Worm (Caenorhabditis elegans) whole organism, L4 larva: ENCODE results near the gene cest-2.3.
"Not testable (repeated sequence)": the region's sequence is repeated elsewhere in the genome, so short reads cannot be mapped to it uniquely, and the experiment has no call there.

Source experiments
- F49E8.2 ChIP-seq: sonication (generic microtip); optimal IDR thresholded peaks from 2 replicates; lab custom pipeline; 2016; ENCODE audit warnings: missing compliant biosample characterization, mild to moderate bottlenecking, missing genetic modification characterization, borderline replicate concordance
- T20F7.1 ChIP-seq: fragments of 200-800 bp; sonication (Bioruptor generic); optimal IDR thresholded peaks from 2 replicates; lab custom pipeline; 2018; ENCODE audit warnings: mild to moderate bottlenecking, missing genetic modification characterization, missing compliant biosample characterization
- T26A8.4 ChIP-seq: fragments of 200-800 bp; sonication (Bioruptor generic); IDR thresholded peaks from 2 replicates; pipeline ENCODE4 v1.3.6; 2022; ENCODE audit warnings: missing genetic modification characterization, missing compliant biosample characterization
- ZK337.2 ChIP-seq: fragments of 200-800 bp; sonication (Bioruptor generic); IDR thresholded peaks from 2 replicates; pipeline ENCODE4 v1.3.6; 2022; ENCODE audit warnings: missing genetic modification reagents, missing genetic modification characterization, missing compliant biosample characterization
- ZK546.5 ChIP-seq, 2 experiments: sonication (generic microtip); optimal IDR thresholded peaks; 2 replicates each; lab custom pipeline; 2017; ENCODE audit warnings: missing biosample characterization in 2 of 2, missing genetic modification characterization in 2 of 2
- arid-1 ChIP-seq: fragments of 200-800 bp; sonication (Bioruptor generic); conservative IDR thresholded peaks from 2 replicates; pipeline ENCODE4 v1.3.6; 2022; ENCODE audit warnings: missing genetic modification reagents, missing genetic modification characterization, missing compliant biosample characterization
- ceh-20 ChIP-seq: fragments of 200-800 bp; sonication (Bioruptor generic); IDR thresholded peaks from 2 replicates; pipeline ENCODE4 v1.3.6; 2022; ENCODE audit warnings: missing genetic modification reagents, missing genetic modification characterization, missing compliant biosample characterization
- ceh-28 ChIP-seq: fragments of 150-350 bp; optimal IDR thresholded peaks from 2 replicates; lab custom pipeline; 2014; ENCODE audit warnings: missing biosample characterization, missing genetic modification reagents, missing genetic modification characterization
- daf-16 ChIP-seq, 3 experiments: sonication (generic microtip); optimal IDR thresholded peaks; 2 replicates each; lab custom pipeline; 2016 to 2017; ENCODE audit warnings: missing genetic modification characterization in 3 of 3, missing genetic modification reagents in 3 of 3, mild to moderate bottlenecking in 2 of 3, missing compliant biosample characterization in 2 of 3, missing biosample characterization in 1 of 3, moderate library complexity in 1 of 3
- daf-8 ChIP-seq: fragments of 200-800 bp; sonication (Bioruptor generic); IDR thresholded peaks from 2 replicates; pipeline ENCODE4 v1.3.6; 2022; ENCODE audit warnings: missing genetic modification characterization, missing compliant biosample characterization
- dmd-6 ChIP-seq: fragments of 200-800 bp; sonication (Bioruptor generic); IDR thresholded peaks from 2 replicates; pipeline ENCODE4 v1.3.6; 2022; ENCODE audit warnings: missing genetic modification reagents, missing genetic modification characterization, missing compliant biosample characterization
- dpl-1 ChIP-seq: fragments of 150-350 bp; optimal IDR thresholded peaks from 2 replicates; lab custom pipeline; 2014; ENCODE audit warnings: missing biosample characterization, missing genetic modification reagents, missing genetic modification characterization
- duxl-1 ChIP-seq: sonication (generic microtip); optimal IDR thresholded peaks from 2 replicates; lab custom pipeline; 2016; ENCODE audit warnings: mild to moderate bottlenecking, missing genetic modification characterization, moderate library complexity, missing compliant biosample characterization; ENCODE audit not compliant: poor library complexity
- fkh-10 ChIP-seq: fragments of 150-350 bp; optimal IDR thresholded peaks from 2 replicates; lab custom pipeline; 2014; ENCODE audit warnings: missing biosample characterization, missing genetic modification reagents, missing genetic modification characterization
- fos-1 ChIP-seq: fragments of 150-350 bp; optimal IDR thresholded peaks from 2 replicates; lab custom pipeline; 2014; ENCODE audit warnings: missing biosample characterization, missing genetic modification characterization
- hif-1 ChIP-seq, 2 experiments: sonication (generic microtip); optimal IDR thresholded peaks; 2 replicates each; lab custom pipeline; 2016 to 2017; ENCODE audit warnings: missing compliant biosample characterization in 2 of 2, missing genetic modification characterization in 2 of 2, missing genetic modification reagents in 2 of 2, missing genotype in 2 of 2, mild to moderate bottlenecking in 1 of 2
- lin-1 ChIP-seq: fragments of 200-800 bp; sonication (Bioruptor generic); IDR thresholded peaks from 2 replicates; pipeline ENCODE4 v1.3.6; 2022; ENCODE audit warnings: missing genetic modification reagents, missing genetic modification characterization, missing compliant biosample characterization
- lin-13 ChIP-seq: fragments of 150-350 bp; optimal IDR thresholded peaks from 2 replicates; lab custom pipeline; 2014; ENCODE audit warnings: missing biosample characterization, missing genetic modification reagents, missing genetic modification characterization
- lin-15B ChIP-seq: fragments of 150-350 bp; sonication (generic microtip); optimal IDR thresholded peaks from 3 replicates; lab custom pipeline; 2014; ENCODE audit warnings: missing biosample characterization, missing genetic modification characterization
- lin-38 ChIP-seq: fragments of 200-800 bp; sonication (Bioruptor generic); IDR thresholded peaks from 2 replicates; pipeline ENCODE4 v1.3.6; 2022; ENCODE audit warnings: missing genetic modification reagents, missing genetic modification characterization, missing compliant biosample characterization
- lir-3 ChIP-seq: sonication (generic microtip); optimal IDR thresholded peaks from 2 replicates; lab custom pipeline; 2016; ENCODE audit warnings: mild to moderate bottlenecking, missing genetic modification characterization, missing compliant biosample characterization
- mdl-1 ChIP-seq, 2 experiments: fragments of 150-350 bp in 1 of 2; sonication (generic microtip) in 1 of 2; optimal IDR thresholded peaks; 2 replicates each; lab custom pipeline; 2014 to 2017; ENCODE audit warnings: missing biosample characterization in 2 of 2, missing genetic modification characterization in 2 of 2
- mxl-2 ChIP-seq: fragments of 200-800 bp; sonication (Bioruptor generic); conservative IDR thresholded peaks from 2 replicates; pipeline ENCODE4 v1.3.6; 2022; ENCODE audit warnings: missing genetic modification reagents, missing genetic modification characterization, missing compliant biosample characterization
- mxl-3 ChIP-seq: fragments of 200-800 bp; sonication (Bioruptor generic); optimal IDR thresholded peaks from 2 replicates; lab custom pipeline; 2018; ENCODE audit warnings: mild to moderate bottlenecking, missing genetic modification characterization, missing compliant biosample characterization
- nhr-102 ChIP-seq: sonication (generic microtip); optimal IDR thresholded peaks from 2 replicates; lab custom pipeline; 2016; ENCODE audit warnings: mild to moderate bottlenecking, missing genetic modification characterization, moderate library complexity, missing compliant biosample characterization
- nhr-111 ChIP-seq: fragments of 200-800 bp; sonication (Bioruptor generic); optimal IDR thresholded peaks from 2 replicates; lab custom pipeline; 2018; ENCODE audit warnings: mild to moderate bottlenecking, missing genetic modification characterization, missing compliant biosample characterization
- nhr-28 ChIP-seq: fragments of 150-350 bp; optimal IDR thresholded peaks from 2 replicates; lab custom pipeline; 2014; ENCODE audit warnings: missing biosample characterization, missing genetic modification characterization
- nhr-42 ChIP-seq: fragments of 200-800 bp; sonication (Bioruptor generic); IDR thresholded peaks from 2 replicates; pipeline ENCODE4 v1.3.6; 2022; ENCODE audit warnings: missing genetic modification characterization, missing compliant biosample characterization
- nhr-48 ChIP-seq: sonication (generic microtip); optimal IDR thresholded peaks from 2 replicates; lab custom pipeline; 2016; ENCODE audit warnings: mild to moderate bottlenecking, missing genetic modification characterization, missing compliant biosample characterization
- nhr-6 ChIP-seq: fragments of 150-350 bp; optimal IDR thresholded peaks from 2 replicates; lab custom pipeline; 2014; ENCODE audit warnings: missing biosample characterization, missing genetic modification characterization
- nhr-76 ChIP-seq: fragments of 150-350 bp; optimal IDR thresholded peaks from 2 replicates; lab custom pipeline; 2014; ENCODE audit warnings: missing biosample characterization, missing genetic modification characterization
- nhr-77 ChIP-seq: fragments of 150-350 bp; optimal IDR thresholded peaks from 2 replicates; lab custom pipeline; 2014; ENCODE audit warnings: missing biosample characterization, missing genetic modification characterization
- pha-4 ChIP-seq, 2 experiments: fragments of 150-350 bp in 1 of 2; fragments of 200-800 bp in 1 of 2; sonication (Bioruptor generic) in 1 of 2; IDR thresholded peaks in 1 of 2; optimal IDR thresholded peaks in 1 of 2; 2 replicates each; pipeline versions ENCODE4 v1.3.6 to Lab custom; 2014 to 2022; ENCODE audit warnings: missing genetic modification characterization in 2 of 2, missing genetic modification reagents in 2 of 2, missing biosample characterization in 1 of 2, missing compliant biosample characterization in 1 of 2
- php-3 ChIP-seq: fragments of 200-800 bp; sonication (Bioruptor generic); IDR thresholded peaks from 2 replicates; pipeline ENCODE4 v1.3.6; 2022; ENCODE audit warnings: missing genetic modification reagents, missing genetic modification characterization, missing compliant biosample characterization
- pqm-1 ChIP-seq: sonication (generic microtip); optimal IDR thresholded peaks from 2 replicates; lab custom pipeline; 2017; ENCODE audit warnings: missing biosample characterization, missing genetic modification characterization
- set-16 ChIP-seq: fragments of 200-800 bp; sonication (Bioruptor generic); IDR thresholded peaks from 2 replicates; pipeline ENCODE4 v1.3.6; 2022; ENCODE audit warnings: missing genetic modification reagents, missing genetic modification characterization, missing compliant biosample characterization
- skn-1 ChIP-seq: fragments of 150-350 bp; optimal IDR thresholded peaks from 2 replicates; lab custom pipeline; 2014; ENCODE audit warnings: missing biosample characterization, missing genetic modification characterization
- tag-97 ChIP-seq: fragments of 200-800 bp; sonication (Bioruptor generic); IDR thresholded peaks from 2 replicates; pipeline ENCODE4 v1.3.6; 2022; ENCODE audit warnings: missing genetic modification characterization, missing compliant biosample characterization
- tra-1 ChIP-seq: fragments of 200-800 bp; sonication (Bioruptor generic); IDR thresholded peaks from 2 replicates; pipeline ENCODE4 v1.3.6; 2022; ENCODE audit warnings: missing genetic modification reagents, missing genetic modification characterization, missing compliant biosample characterization
- vab-7 ChIP-seq: fragments of 200-800 bp; sonication (Bioruptor generic); IDR thresholded peaks from 2 replicates; pipeline ENCODE4 v1.3.6; 2022; ENCODE audit warnings: missing genetic modification reagents, missing genetic modification characterization, missing compliant biosample characterization
- zfp-2 ChIP-seq: sonication (generic microtip); optimal IDR thresholded peaks from 2 replicates; lab custom pipeline; 2016; ENCODE audit warnings: mild to moderate bottlenecking, missing genetic modification characterization, missing compliant biosample characterization
- ztf-11 ChIP-seq: fragments of 150-350 bp; optimal IDR thresholded peaks from 2 replicates; lab custom pipeline; 2014; ENCODE audit warnings: missing biosample characterization, missing genetic modification characterization

Gene cest-2.3

ce11 chrV:14210743-14211142 is 28.0 kb upstream of the cest-2.3 start, which contains the start of gene str-230:
Gene str-230 (minus strand): TSS chrV:14210843.
- TF ChIP-seq zfp-2 (no peak), nhr-102 (tag; lab: Kevin White, UChicago) (no peak), tra-1 (GFP tag; lab: Robert Waterston, UW) (no peak)

- TF ChIP-seq tag-97 (GFP tag; lab: Robert Waterston, UW); dpl-1 (GFP tag; lab: Kevin White, UChicago); pha-4 (GFP tag; IDR thresholded peaks at IDR 0.05; lab: Robert Waterston, UW); pha-4 (tag; optimal IDR thresholded peaks at IDR 0.05; lab: Kevin White, UChicago): not testable (repeated sequence)
Observed at ce11 chrV:14205214-14205613, 22.5 kb upstream of the cest-2.3 start, which contains the start of gene T16A9.3. Gene T16A9.3 (plus strand): TSS chrV:14205514.

- TF ChIP-seq set-16 (GFP tag; lab: Robert Waterston, UW) = peak; percentile 20; the same call in 1 of the 2 replicates
- 0 out of 2 replicates have a peak, but pooled peaks have one; percentile 11 for TF ChIP-seq mxl-2
- peak; percentile 56; the same call in 1 of the 2 replicates for TF ChIP-seq ceh-20 (GFP tag; lab: Robert Waterston, UW)
- peak; percentile 49 for TF ChIP-seq dmd-6
- TF ChIP-seq php-3 (GFP tag; lab: Robert Waterston, UW) = peak; percentile 57; the same call in 1 of the 2 replicates
- peak; percentile 69 for TF ChIP-seq lin-38 (GFP tag; lab: Robert Waterston, UW)
Observed at ce11 chrV:14203809-14204208, 21.0 kb upstream of the cest-2.3 start.

- TF ChIP-seq arid-1 (GFP tag; lab: Robert Waterston, UW) (peak; percentile 62; the same call in 1 of the 2 replicates), nhr-102 (tag; lab: Kevin White, UChicago) (peak; percentile 79), nhr-28 (tag; lab: Kevin White, UChicago) (peak; percentile 100), ceh-20 (GFP tag; lab: Robert Waterston, UW) (peak; percentile 85), fkh-10 (no peak), skn-1 (no peak), nhr-111 (GFP tag; lab: Kevin White, UChicago) (no peak), php-3 (GFP tag; lab: Robert Waterston, UW) (no peak), nhr-42 (GFP tag; lab: Robert Waterston, UW) (peak; percentile 83), nhr-77 (tag; lab: Kevin White, UChicago) (peak; percentile 97), T26A8.4 (peak; percentile 84), ztf-11 (tag; lab: Kevin White, UChicago) (no peak), mdl-1 (tag; optimal IDR thresholded peaks at IDR 0.05; lab: Kevin White, UChicago) (peak; percentile 54 to 95), daf-16 (GFP tag; optimal IDR thresholded peaks at IDR 0.05; lab: Kevin White, UChicago) (peak; percentile 12 to 76), daf-16 (tag; optimal IDR thresholded peaks at IDR 0.05; lab: Kevin White, UChicago) (peak; percentile 86), lin-15B (tag; lab: Kevin White, UChicago) (no peak), lin-1 (GFP tag; lab: Robert Waterston, UW) (peak; percentile 67; the same call in 1 of the 2 replicates), vab-7 (peak; percentile 47; the same call in 1 of the 2 replicates), mxl-2 (no peak), nhr-6 (tag; lab: Kevin White, UChicago) (peak; percentile 98), pha-4 (GFP tag; IDR thresholded peaks at IDR 0.05; lab: Robert Waterston, UW) (peak; percentile 84), pha-4 (tag; optimal IDR thresholded peaks at IDR 0.05; lab: Kevin White, UChicago) (peak; percentile 72), hif-1 (tag; optimal IDR thresholded peaks at IDR 0.05; lab: Kevin White, UChicago) (peak; percentile 15 to 86), fos-1 (tag; lab: Kevin White, UChicago) (no peak), nhr-48 (peak; percentile 90), set-16 (GFP tag; lab: Robert Waterston, UW) (peak; percentile 61), nhr-76 (tag; lab: Kevin White, UChicago) (peak; percentile 35), T20F7.1 (peak; percentile 83), ZK546.5 (tag; optimal IDR thresholded peaks at IDR 0.05; lab: Kevin White, UChicago) (no peak), mxl-3 (peak; percentile 94), F49E8.2 (tag; lab: Kevin White, UChicago) (no peak), duxl-1 (tag; lab: Kevin White, UChicago) (peak; percentile 12), pqm-1 (tag; lab: Kevin White, UChicago) (peak; percentile 63), ZK337.2 (GFP tag; lab: Robert Waterston, UW) (no peak), ceh-28 (tag; lab: Kevin White, UChicago) (peak; percentile 43), dmd-6 (peak; percentile 95), lir-3 (tag; lab: Kevin White, UChicago) (no peak), daf-8 (GFP tag; lab: Robert Waterston, UW) (0 out of 2 replicates have a peak, but pooled peaks have one; percentile 39), lin-13 (GFP tag; lab: Kevin White, UChicago) (peak; percentile 94)
Observed at ce11 chrV:14200086-14200485, 17.3 kb upstream of the cest-2.3 start.
